Worm (Caenorhabditis elegans) whole organism, young adult: ENCODE results near the gene sru-20.

Source experiments
- F22D6.2 ChIP-seq: sonication (generic microtip); optimal IDR thresholded peaks from 2 replicates; lab custom pipeline; 2016; ENCODE audit warnings: mild to moderate bottlenecking, missing genetic modification characterization, missing compliant biosample characterization
- Y67H2A.10 ChIP-seq: fragments of 200-800 bp; sonication (Bioruptor generic); conservative IDR thresholded peaks from 2 replicates; pipeline ENCODE4 v1.3.6; 2022; ENCODE audit warnings: missing genetic modification reagents, missing genetic modification characterization, missing compliant biosample characterization
- chd-7 ChIP-seq: sonication (generic microtip); optimal IDR thresholded peaks from 2 replicates; lab custom pipeline; 2016; ENCODE audit warnings: mild to moderate bottlenecking, missing genetic modification characterization, moderate library complexity, missing compliant biosample characterization
- gei-17 ChIP-seq: fragments of 200-800 bp; sonication (Bioruptor generic); optimal IDR thresholded peaks from 2 replicates; lab custom pipeline; 2018; ENCODE audit warnings: mild to moderate bottlenecking, missing genetic modification characterization, missing compliant biosample characterization
- hlh-12 ChIP-seq: sonication (generic microtip); optimal IDR thresholded peaks from 2 replicates; lab custom pipeline; 2016; ENCODE audit warnings: missing genetic modification characterization, missing compliant biosample characterization
- hmg-1.2 ChIP-seq: fragments of 200-800 bp; sonication (Bioruptor generic); IDR thresholded peaks from 2 replicates; pipeline ENCODE4 v1.3.6; 2022; ENCODE audit warnings: missing genetic modification reagents, missing genetic modification characterization, missing compliant biosample characterization
- nfya-1 ChIP-seq: sonication (generic microtip); optimal IDR thresholded peaks from 2 replicates; lab custom pipeline; 2017; ENCODE audit warnings: antibody characterized with exemption, missing compliant biosample characterization, missing genetic modification characterization, borderline replicate concordance; ENCODE audit not compliant: insufficient read depth
- nhr-90 ChIP-seq: sonication (generic microtip); optimal IDR thresholded peaks from 2 replicates; lab custom pipeline; 2016; ENCODE audit warnings: missing genotype, mild to moderate bottlenecking, missing genetic modification characterization, missing compliant biosample characterization
- sea-2 ChIP-seq: fragments of 200-800 bp; sonication (Bioruptor generic); IDR thresholded peaks from 2 replicates; pipeline ENCODE4 v1.3.6; 2022; ENCODE audit warnings: missing genetic modification characterization, missing compliant biosample characterization
- snpc-4 ChIP-seq, 5 experiments: fragments of 150-350 bp in 1 of 5; sonication (generic microtip) in 4 of 5; optimal IDR thresholded peaks; 2 replicates each; lab custom pipeline; 2014 to 2018; ENCODE audit warnings: missing genetic modification characterization in 5 of 5, missing biosample characterization in 3 of 5, antibody characterized with exemption in 2 of 5, mild to moderate bottlenecking in 2 of 5, missing compliant biosample characterization in 2 of 5, missing genotype in 2 of 5, moderate library complexity in 2 of 5, missing genetic modification reagents in 1 of 5
- somi-1 ChIP-seq: fragments of 200-800 bp; sonication (Bioruptor generic); optimal IDR thresholded peaks from 2 replicates; lab custom pipeline; 2018; ENCODE audit warnings: mild to moderate bottlenecking, missing genetic modification characterization, missing compliant biosample characterization
- unc-62 ChIP-seq: fragments of 150-350 bp; optimal IDR thresholded peaks from 2 replicates; lab custom pipeline; 2014; ENCODE audit warnings: missing biosample characterization, missing genetic modification reagents, missing genetic modification characterization

DNA sequence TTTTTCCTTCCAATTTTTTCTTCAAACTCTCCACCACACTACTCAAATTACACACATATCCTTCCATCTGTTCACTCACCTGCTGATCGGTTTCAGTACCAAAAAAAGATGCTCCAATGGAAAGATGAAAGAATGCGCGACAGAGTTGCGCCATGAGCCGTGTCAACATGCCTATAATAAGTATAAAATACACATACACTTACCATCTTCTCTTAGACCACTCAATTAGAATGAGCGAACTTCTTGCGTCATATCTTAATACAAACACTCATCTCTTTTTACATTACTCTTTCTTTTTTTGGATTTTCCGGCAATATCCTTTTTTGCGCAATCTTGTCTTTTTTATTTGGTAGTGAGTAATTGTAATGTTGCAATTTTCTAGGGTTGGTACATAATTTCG lies 42.4 kb downstream of the sru-20 start:
- no peak for TF ChIP-seq snpc-4 (GFP tag; optimal IDR thresholded peaks at IDR 0.05; lab: Kevin White, UChicago)
- no peak for TF ChIP-seq snpc-4 (tag; optimal IDR thresholded peaks at IDR 0.05; lab: Kevin White, UChicago)
- TF ChIP-seq Y67H2A.10 (GFP tag; lab: Robert Waterston, UW), result no peak
- no peak for TF ChIP-seq F22D6.2
- no peak for TF ChIP-seq hmg-1.2 (GFP tag; lab: Robert Waterston, UW)
- no peak for TF ChIP-seq unc-62
- TF ChIP-seq gei-17, result no peak
- no peak for TF ChIP-seq chd-7 (tag; lab: Kevin White, UChicago)
- no peak for TF ChIP-seq nhr-90 (tag; lab: Kevin White, UChicago)
- TF ChIP-seq somi-1 (GFP tag; lab: Kevin White, UChicago), result no peak
- no peak for TF ChIP-seq nfya-1
- TF ChIP-seq sea-2, result no peak
- TF ChIP-seq hlh-12 (tag; lab: Kevin White, UChicago), result no peak
